Worm (Caenorhabditis elegans): Measurements from ENCODE around the gene sfxn-5.

ce11 chrII:8135953-8136352 is 31.1 kb upstream of the sfxn-5 start:
- TF ChIP-seq med-1 (GFP tag; optimal IDR thresholded peaks at IDR 0.05; ENCODE audit: insufficient read depth) (no peak), tab-1 (GFP tag; IDR thresholded peaks at IDR 0.05) (no peak), ztf-23 (GFP tag; IDR thresholded peaks at IDR 0.05) (no peak), ztf-29 (GFP tag; IDR thresholded peaks at IDR 0.05) (no peak), ref-1 (GFP tag; conservative IDR thresholded peaks at IDR 0.05) (no peak)

Measured in whole organism, midembryonic.